Worm (Caenorhabditis elegans) whole organism, late embryonic: ENCODE data around the gene srw-137.

ENCODE experiments used
- C08G9.2 ChIP-seq: sonication (generic microtip); optimal IDR thresholded peaks from 2 replicates; lab custom pipeline; 2016; ENCODE audit warnings: mild to moderate bottlenecking, missing genetic modification characterization, moderate library complexity, missing compliant biosample characterization
- K02D7.2 ChIP-seq: sonication (generic microtip); optimal IDR thresholded peaks from 2 replicates; lab custom pipeline; 2017; ENCODE audit warnings: mild to moderate bottlenecking, missing genetic modification characterization, missing compliant biosample characterization
- K09A11.1 ChIP-seq: sonication (generic microtip); optimal IDR thresholded peaks from 2 replicates; lab custom pipeline; 2017; ENCODE audit warnings: antibody characterized with exemption, mild to moderate bottlenecking, missing genetic modification characterization, missing compliant biosample characterization; ENCODE audit not compliant: insufficient read depth
- T23F11.4 ChIP-seq: fragments of 200-800 bp; sonication (Bioruptor generic); optimal IDR thresholded peaks from 2 replicates; lab custom pipeline; 2018; ENCODE audit warnings: mild to moderate bottlenecking, missing genetic modification characterization, missing compliant biosample characterization
- Y22D7AL.16 ChIP-seq: sonication (generic microtip); optimal IDR thresholded peaks from 2 replicates; lab custom pipeline; 2016; ENCODE audit warnings: missing genetic modification characterization, missing compliant biosample characterization
- ceh-2 ChIP-seq: sonication (generic microtip); optimal IDR thresholded peaks from 2 replicates; lab custom pipeline; 2016; ENCODE audit warnings: missing genotype, missing genetic modification characterization, missing compliant biosample characterization
- ceh-45 ChIP-seq: fragments of 200-800 bp; sonication (Bioruptor generic); IDR thresholded peaks from 2 replicates; pipeline ENCODE4 v1.3.6; 2022; ENCODE audit warnings: missing genetic modification reagents, missing genetic modification characterization, missing compliant biosample characterization
- ceh-6 ChIP-seq: fragments of 200-800 bp; sonication (Bioruptor generic); optimal IDR thresholded peaks from 2 replicates; lab custom pipeline; 2018; ENCODE audit warnings: mild to moderate bottlenecking, missing genetic modification characterization, missing compliant biosample characterization
- ceh-9 ChIP-seq: sonication (generic microtip); optimal IDR thresholded peaks from 2 replicates; lab custom pipeline; 2016; ENCODE audit warnings: mild to moderate bottlenecking, missing genetic modification characterization, inconsistent platforms, missing compliant biosample characterization
- dmd-4 ChIP-seq: sonication (generic microtip); optimal IDR thresholded peaks from 2 replicates; lab custom pipeline; 2016; ENCODE audit warnings: borderline replicate concordance, missing genetic modification characterization, missing compliant biosample characterization
- dve-1 ChIP-seq: sonication (generic microtip); optimal IDR thresholded peaks from 2 replicates; lab custom pipeline; 2017; ENCODE audit warnings: antibody characterized with exemption, mild to moderate bottlenecking, missing genetic modification characterization, missing compliant biosample characterization
- elt-4 ChIP-seq: sonication (generic microtip); optimal IDR thresholded peaks from 2 replicates; lab custom pipeline; 2016; ENCODE audit warnings: missing genetic modification characterization, missing compliant biosample characterization
- ets-4 ChIP-seq: sonication (generic microtip); optimal IDR thresholded peaks from 2 replicates; lab custom pipeline; 2016; ENCODE audit warnings: missing genetic modification characterization, missing compliant biosample characterization
- fkh-6 ChIP-seq: sonication (generic microtip); optimal IDR thresholded peaks from 2 replicates; lab custom pipeline; 2016; ENCODE audit warnings: missing genetic modification characterization, missing compliant biosample characterization
- gmeb-2 ChIP-seq: sonication (generic microtip); optimal IDR thresholded peaks from 2 replicates; lab custom pipeline; 2016; ENCODE audit warnings: missing genetic modification characterization, inconsistent platforms, missing compliant biosample characterization
- hlh-30 ChIP-seq: sonication (generic microtip); optimal IDR thresholded peaks from 2 replicates; lab custom pipeline; 2017; ENCODE audit warnings: antibody characterized with exemption, missing genetic modification characterization, missing compliant biosample characterization; ENCODE audit not compliant: insufficient read depth
- hlh-6 ChIP-seq: sonication (generic microtip); optimal IDR thresholded peaks from 2 replicates; lab custom pipeline; 2016; ENCODE audit warnings: missing genotype, missing genetic modification characterization, missing compliant biosample characterization
- hlh-8 ChIP-seq: sonication (generic microtip); optimal IDR thresholded peaks from 2 replicates; lab custom pipeline; 2016; ENCODE audit warnings: missing genotype, missing genetic modification characterization, missing compliant biosample characterization
- lim-6 ChIP-seq: sonication (generic microtip); optimal IDR thresholded peaks from 2 replicates; lab custom pipeline; 2016; ENCODE audit warnings: missing genetic modification characterization, missing compliant biosample characterization
- lin-11 ChIP-seq: fragments of 200-800 bp; sonication (Bioruptor generic); optimal IDR thresholded peaks from 2 replicates; lab custom pipeline; 2018; ENCODE audit warnings: mild to moderate bottlenecking, missing genetic modification characterization, missing compliant biosample characterization
- madf-2 ChIP-seq: sonication (generic microtip); optimal IDR thresholded peaks from 2 replicates; lab custom pipeline; 2017; ENCODE audit warnings: missing genetic modification characterization, missing compliant biosample characterization
- nhr-232 ChIP-seq: sonication (generic microtip); optimal IDR thresholded peaks from 2 replicates; lab custom pipeline; 2016; ENCODE audit warnings: missing genetic modification characterization, missing compliant biosample characterization
- pag-3 ChIP-seq: sonication (generic microtip); optimal IDR thresholded peaks from 2 replicates; lab custom pipeline; 2016; ENCODE audit warnings: missing compliant biosample characterization, missing genetic modification characterization, borderline replicate concordance
- pat-9 ChIP-seq: fragments of 200-800 bp; sonication (Bioruptor generic); optimal IDR thresholded peaks from 2 replicates; lab custom pipeline; 2018; ENCODE audit warnings: mild to moderate bottlenecking, missing genetic modification characterization, moderate library complexity, missing compliant biosample characterization
- pax-1 ChIP-seq: fragments of 150-350 bp; optimal IDR thresholded peaks from 2 replicates; lab custom pipeline; 2014; ENCODE audit warnings: missing biosample characterization, missing genetic modification characterization
- ref-2 ChIP-seq: sonication (generic microtip); optimal IDR thresholded peaks from 2 replicates; lab custom pipeline; 2016; ENCODE audit warnings: missing genetic modification characterization, missing compliant biosample characterization
- rnt-1 ChIP-seq: sonication (generic microtip); optimal IDR thresholded peaks from 2 replicates; lab custom pipeline; 2016; ENCODE audit warnings: missing genetic modification characterization, missing compliant biosample characterization
- sox-2 ChIP-seq: fragments of 200-800 bp; sonication (Bioruptor generic); IDR thresholded peaks from 2 replicates; pipeline ENCODE4 v1.3.6; 2022; ENCODE audit warnings: missing genetic modification reagents, missing genetic modification characterization, missing compliant biosample characterization
- sox-4 ChIP-seq: sonication (generic microtip); optimal IDR thresholded peaks from 2 replicates; lab custom pipeline; 2017; ENCODE audit warnings: mild to moderate bottlenecking, missing genetic modification characterization, inconsistent platforms, missing compliant biosample characterization
- tbx-2 ChIP-seq: sonication (generic microtip); optimal IDR thresholded peaks from 2 replicates; lab custom pipeline; 2016; ENCODE audit warnings: missing genetic modification characterization, missing compliant biosample characterization
- unc-3 ChIP-seq, 2 experiments: fragments of 200-800 bp in 1 of 2; sonication (Bioruptor generic) in 1 of 2; sonication (generic microtip) in 1 of 2; conservative IDR thresholded peaks in 1 of 2; optimal IDR thresholded peaks in 1 of 2; 2 replicates each; pipeline versions ENCODE4 v1.3.6 to Lab custom; 2016 to 2022; ENCODE audit warnings: missing compliant biosample characterization in 2 of 2, missing genetic modification characterization in 2 of 2, missing genetic modification reagents in 1 of 2
- unc-55 ChIP-seq: sonication (generic microtip); optimal IDR thresholded peaks from 2 replicates; lab custom pipeline; 2017; ENCODE audit warnings: missing biosample characterization, missing genetic modification reagents, missing genetic modification characterization

Gene srw-137

DNA sequence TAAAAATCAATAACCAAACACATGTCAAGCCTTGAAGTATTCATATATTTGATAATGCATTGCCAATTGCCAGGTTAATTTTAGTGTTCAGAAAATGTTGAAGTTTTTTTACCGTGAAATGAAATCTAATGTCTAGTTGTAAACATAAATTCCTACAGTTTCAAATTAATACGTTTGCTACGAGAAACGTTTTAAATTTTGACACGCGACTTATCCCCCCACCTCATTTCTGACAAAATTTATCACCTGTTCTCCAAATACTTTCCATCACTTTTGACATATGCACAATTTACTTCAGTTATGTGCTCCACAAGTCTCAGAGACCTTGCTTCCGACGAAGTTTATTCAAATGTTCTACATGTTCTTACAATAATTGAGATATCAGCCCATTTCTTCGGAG is 29.8 kb downstream of the srw-137 start, which contains the start of gene srh-146:
TSS of gene srh-146 (plus strand) at position 301 of the 400 bp plus-strand sequence.
- no peak for TF ChIP-seq ets-4 (tag; lab: Kevin White, UChicago)
- TF ChIP-seq unc-3 (GFP tag; conservative IDR thresholded peaks at IDR 0.05; lab: Robert Waterston, UW): no peak
- TF ChIP-seq unc-3 (tag; optimal IDR thresholded peaks at IDR 0.05; lab: Kevin White, UChicago): no peak
- TF ChIP-seq fkh-6 (tag; lab: Kevin White, UChicago): no peak
- TF ChIP-seq elt-4 (tag; lab: Kevin White, UChicago): no peak
- TF ChIP-seq rnt-1 (tag; lab: Kevin White, UChicago): no peak
- no peak for TF ChIP-seq tbx-2 (tag; lab: Kevin White, UChicago)
- no peak for TF ChIP-seq ceh-45 (GFP tag; lab: Robert Waterston, UW)
- no peak for TF ChIP-seq Y22D7AL.16 (tag; lab: Kevin White, UChicago)
- TF ChIP-seq K09A11.1 (tag; lab: Kevin White, UChicago): no peak
- no peak for TF ChIP-seq sox-2 (GFP tag; lab: Robert Waterston, UW)
- TF ChIP-seq dmd-4 (tag; lab: Kevin White, UChicago): no peak
- no peak for TF ChIP-seq ceh-2 (tag; lab: Kevin White, UChicago)
- TF ChIP-seq lin-11 (tag; lab: Kevin White, UChicago): no peak

DNA sequence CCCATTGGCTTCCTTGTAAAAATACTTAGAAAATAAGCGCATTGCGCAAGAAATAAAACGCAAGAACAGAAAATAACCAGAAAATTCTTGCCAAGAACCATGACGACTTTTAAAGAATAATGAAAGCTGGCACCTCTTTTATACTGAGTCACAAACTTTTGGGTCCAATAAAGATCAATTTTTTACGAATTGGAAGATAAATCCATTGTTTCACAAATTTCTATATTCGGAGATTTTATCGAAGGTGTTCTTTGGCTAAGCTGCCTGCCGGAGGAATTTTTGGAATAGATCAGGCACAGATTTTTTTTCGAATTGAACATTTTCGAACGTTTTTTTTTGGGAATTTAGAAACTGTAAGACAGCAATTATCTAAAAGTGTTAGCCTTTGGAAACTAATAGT is 30.9 kb downstream of the srw-137 start, which contains the start of gene C31B8.9:
TSS of gene C31B8.9 (minus strand) at position 101 of the 400 bp plus-strand sequence.
- no peak for TF ChIP-seq ceh-9
- no peak for TF ChIP-seq hlh-8 (tag; lab: Kevin White, UChicago)
- TF ChIP-seq K09A11.1 (tag; lab: Kevin White, UChicago): no peak
- no peak for TF ChIP-seq hlh-30
- no peak for TF ChIP-seq pag-3 (tag; lab: Kevin White, UChicago)
- no peak for TF ChIP-seq rnt-1 (tag; lab: Kevin White, UChicago)
- TF ChIP-seq K02D7.2: no peak
- TF ChIP-seq lim-6: no peak
- TF ChIP-seq dmd-4 (tag; lab: Kevin White, UChicago): no peak

DNA sequence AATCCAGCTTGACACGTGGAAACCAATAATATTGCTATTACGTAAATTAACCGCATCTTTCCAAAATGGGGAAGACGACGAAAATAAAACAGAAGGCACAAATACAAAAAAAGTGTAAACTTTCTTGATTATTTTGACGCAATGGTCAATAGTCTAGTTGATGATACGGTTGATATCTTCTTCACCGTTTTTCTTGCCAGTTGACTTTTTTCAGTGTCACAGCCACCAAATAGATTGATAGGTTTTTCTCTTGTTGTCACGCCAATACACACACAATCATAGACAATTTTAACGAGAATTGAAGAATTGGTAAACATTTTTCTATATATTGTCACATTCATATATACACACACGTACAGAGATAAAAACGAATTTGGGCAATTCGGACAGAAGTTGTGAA is 34.2 kb downstream of the srw-137 start, which contains the start of gene zmp-3:
TSS of gene zmp-3 (minus strand) at position 101 of the 400 bp plus-strand sequence.
- no peak for TF ChIP-seq hlh-6
- no peak for TF ChIP-seq unc-55 (GFP tag; lab: Kevin White, UChicago)
- no peak for TF ChIP-seq ceh-9
- TF ChIP-seq madf-2 (tag; lab: Kevin White, UChicago): no peak
- TF ChIP-seq pat-9 (tag; lab: Kevin White, UChicago): no peak
- TF ChIP-seq, all 69 proteins: peak for 0

DNA sequence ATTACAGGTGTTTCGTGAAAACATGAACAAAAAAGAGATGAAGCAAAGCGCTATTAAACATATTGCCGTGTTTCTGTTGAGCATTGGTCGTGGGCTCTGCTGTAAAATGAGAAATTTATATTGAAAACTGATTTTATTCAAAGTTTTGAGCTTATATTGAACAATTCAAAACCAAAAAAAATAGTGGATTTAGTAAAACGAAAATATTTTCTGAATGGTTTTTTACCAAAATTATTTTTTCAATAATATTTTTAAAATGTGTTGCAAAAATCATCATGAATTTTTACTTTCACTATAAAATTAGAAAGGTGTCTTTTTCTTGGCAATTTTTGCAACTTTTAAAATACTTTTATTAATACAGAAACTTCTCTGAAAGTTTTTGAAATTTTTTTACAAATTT is 40.5 kb downstream of the srw-137 start, which contains the start of gene C31B8.7:
TSS of gene C31B8.7 (minus strand) at position 101 of the 400 bp plus-strand sequence.
- no peak for TF ChIP-seq gmeb-2 (tag; lab: Kevin White, UChicago)
- TF ChIP-seq dve-1: no peak
- no peak for TF ChIP-seq rnt-1 (tag; lab: Kevin White, UChicago)
- TF ChIP-seq hlh-30: no peak
- no peak for TF ChIP-seq fkh-6 (tag; lab: Kevin White, UChicago)
- TF ChIP-seq ceh-6 (GFP tag; lab: Kevin White, UChicago): no peak
- no peak for TF ChIP-seq ceh-2 (tag; lab: Kevin White, UChicago)
- TF ChIP-seq ref-2 (tag; lab: Kevin White, UChicago): no peak
- no peak for TF ChIP-seq nhr-232 (tag; lab: Kevin White, UChicago)
- TF ChIP-seq sox-4 (tag; lab: Kevin White, UChicago): no peak
- TF ChIP-seq unc-55 (GFP tag; lab: Kevin White, UChicago): no peak
- no peak for TF ChIP-seq pax-1 (tag; lab: Kevin White, UChicago)
- no peak for TF ChIP-seq ets-4 (tag; lab: Kevin White, UChicago)
- no peak for TF ChIP-seq T23F11.4 (GFP tag; lab: Kevin White, UChicago)
- TF ChIP-seq dmd-4 (tag; lab: Kevin White, UChicago): no peak
- TF ChIP-seq C08G9.2 (tag; lab: Kevin White, UChicago): no peak
